Worm (Caenorhabditis elegans) whole organism, late embryonic: ENCODE data around the gene W05B10.6.

Experiments used
- C38D4.7 ChIP-seq: fragments of 200-800 bp; sonication (Bioruptor generic); optimal IDR thresholded peaks from 2 replicates; lab custom pipeline; 2018; ENCODE audit warnings: mild to moderate bottlenecking, missing genetic modification characterization, moderate library complexity, missing compliant biosample characterization
- F13H6.1 ChIP-seq: sonication (generic microtip); optimal IDR thresholded peaks from 2 replicates; lab custom pipeline; 2016; ENCODE audit warnings: missing genetic modification characterization, missing compliant biosample characterization
- T23F11.4 ChIP-seq: fragments of 200-800 bp; sonication (Bioruptor generic); optimal IDR thresholded peaks from 2 replicates; lab custom pipeline; 2018; ENCODE audit warnings: mild to moderate bottlenecking, missing genetic modification characterization, missing compliant biosample characterization
- Y22D7AL.16 ChIP-seq: sonication (generic microtip); optimal IDR thresholded peaks from 2 replicates; lab custom pipeline; 2016; ENCODE audit warnings: missing genetic modification characterization, missing compliant biosample characterization
- ceh-18 ChIP-seq: sonication (generic microtip); optimal IDR thresholded peaks from 2 replicates; lab custom pipeline; 2016; ENCODE audit warnings: missing genetic modification characterization, missing compliant biosample characterization
- ceh-19 ChIP-seq: fragments of 200-800 bp; sonication (Bioruptor generic); optimal IDR thresholded peaks from 2 replicates; lab custom pipeline; 2018; ENCODE audit warnings: mild to moderate bottlenecking, missing genetic modification characterization, missing compliant biosample characterization
- ceh-2 ChIP-seq: sonication (generic microtip); optimal IDR thresholded peaks from 2 replicates; lab custom pipeline; 2016; ENCODE audit warnings: missing genotype, missing genetic modification characterization, missing compliant biosample characterization
- ceh-31 ChIP-seq: sonication (generic microtip); optimal IDR thresholded peaks from 2 replicates; lab custom pipeline; 2016; ENCODE audit warnings: missing genetic modification characterization, missing compliant biosample characterization
- ceh-34 ChIP-seq: sonication (generic microtip); optimal IDR thresholded peaks from 2 replicates; lab custom pipeline; 2016; ENCODE audit warnings: mild to moderate bottlenecking, missing genetic modification characterization, missing compliant biosample characterization
- che-1 ChIP-seq: sonication (generic microtip); optimal IDR thresholded peaks from 2 replicates; lab custom pipeline; 2016; ENCODE audit warnings: mild to moderate bottlenecking, missing genetic modification characterization, missing compliant biosample characterization
- eyg-1 ChIP-seq: sonication (generic microtip); optimal IDR thresholded peaks from 2 replicates; lab custom pipeline; 2016; ENCODE audit warnings: missing genotype, missing genetic modification characterization, missing compliant biosample characterization
- fkh-10 ChIP-seq: fragments of 150-350 bp; optimal IDR thresholded peaks from 2 replicates; lab custom pipeline; 2014; ENCODE audit warnings: missing biosample characterization, missing genetic modification reagents, missing genetic modification characterization
- hlh-8 ChIP-seq: sonication (generic microtip); optimal IDR thresholded peaks from 2 replicates; lab custom pipeline; 2016; ENCODE audit warnings: missing genotype, missing genetic modification characterization, missing compliant biosample characterization
- madf-2 ChIP-seq: sonication (generic microtip); optimal IDR thresholded peaks from 2 replicates; lab custom pipeline; 2017; ENCODE audit warnings: missing genetic modification characterization, missing compliant biosample characterization
- nhr-11 ChIP-seq: fragments of 150-350 bp; optimal IDR thresholded peaks from 2 replicates; lab custom pipeline; 2014; ENCODE audit warnings: missing biosample characterization, missing genetic modification characterization
- npax-4 ChIP-seq: sonication (generic microtip); optimal IDR thresholded peaks from 2 replicates; lab custom pipeline; 2016; ENCODE audit warnings: missing genetic modification characterization, missing compliant biosample characterization
- odd-2 ChIP-seq: sonication (generic microtip); optimal IDR thresholded peaks from 2 replicates; lab custom pipeline; 2017; ENCODE audit warnings: antibody characterized with exemption, mild to moderate bottlenecking, missing genetic modification characterization, missing compliant biosample characterization
- pag-3 ChIP-seq: sonication (generic microtip); optimal IDR thresholded peaks from 2 replicates; lab custom pipeline; 2016; ENCODE audit warnings: missing compliant biosample characterization, missing genetic modification characterization, borderline replicate concordance
- pat-9 ChIP-seq: fragments of 200-800 bp; sonication (Bioruptor generic); optimal IDR thresholded peaks from 2 replicates; lab custom pipeline; 2018; ENCODE audit warnings: mild to moderate bottlenecking, missing genetic modification characterization, moderate library complexity, missing compliant biosample characterization
- pha-2 ChIP-seq: sonication (generic microtip); optimal IDR thresholded peaks from 2 replicates; lab custom pipeline; 2017; ENCODE audit warnings: mild to moderate bottlenecking, missing genetic modification characterization, missing compliant biosample characterization
- pros-1 ChIP-seq: fragments of 150-350 bp; optimal IDR thresholded peaks from 2 replicates; lab custom pipeline; 2014; ENCODE audit warnings: missing biosample characterization, missing genetic modification reagents, missing genetic modification characterization
- rnt-1 ChIP-seq: sonication (generic microtip); optimal IDR thresholded peaks from 2 replicates; lab custom pipeline; 2016; ENCODE audit warnings: missing genetic modification characterization, missing compliant biosample characterization
- sdc-2 ChIP-seq: sonication (generic microtip); optimal IDR thresholded peaks from 2 replicates; lab custom pipeline; 2016; ENCODE audit warnings: missing genotype, missing genetic modification characterization, missing compliant biosample characterization
- sox-2 ChIP-seq: fragments of 200-800 bp; sonication (Bioruptor generic); IDR thresholded peaks from 2 replicates; pipeline ENCODE4 v1.3.6; 2022; ENCODE audit warnings: missing genetic modification reagents, missing genetic modification characterization, missing compliant biosample characterization
- sox-4 ChIP-seq: sonication (generic microtip); optimal IDR thresholded peaks from 2 replicates; lab custom pipeline; 2017; ENCODE audit warnings: mild to moderate bottlenecking, missing genetic modification characterization, inconsistent platforms, missing compliant biosample characterization
- tbx-2 ChIP-seq: sonication (generic microtip); optimal IDR thresholded peaks from 2 replicates; lab custom pipeline; 2016; ENCODE audit warnings: missing genetic modification characterization, missing compliant biosample characterization
- unc-42 ChIP-seq: sonication (generic microtip); optimal IDR thresholded peaks from 2 replicates; lab custom pipeline; 2016; ENCODE audit warnings: missing genotype, missing genetic modification characterization, missing compliant biosample characterization

W05B10.6 gene

ce11 chrV:12609526-12609925 is 48.5 kb downstream of the W05B10.6 start, which contains the start of gene ZC116.1:
ZC116.1 (plus strand) TSS chrV:12609826.
- TF ChIP-seq Y22D7AL.16 (tag; lab: Kevin White, UChicago) (no peak), pha-2 (tag; lab: Kevin White, UChicago) (no peak), odd-2 (tag; lab: Kevin White, UChicago) (no peak), sox-2 (GFP tag; lab: Robert Waterston, UW) (no peak), sdc-2 (no peak), ceh-31 (tag; lab: Kevin White, UChicago) (no peak), unc-42 (tag; lab: Kevin White, UChicago) (no peak), fkh-10 (GFP tag; lab: Kevin White, UChicago) (no peak), sox-4 (tag; lab: Kevin White, UChicago) (no peak), eyg-1 (no peak), ceh-19 (no peak), pat-9 (tag; lab: Kevin White, UChicago) (no peak), npax-4 (tag; lab: Kevin White, UChicago) (no peak), ceh-2 (no peak), hlh-8 (tag; lab: Kevin White, UChicago) (no peak), tbx-2 (tag; lab: Kevin White, UChicago) (no peak), nhr-11 (tag; lab: Kevin White, UChicago) (no peak), rnt-1 (tag; lab: Kevin White, UChicago) (no peak)

- TF ChIP-seq npax-4 (tag; lab: Kevin White, UChicago), result no peak
- TF ChIP-seq, all 69 proteins: peak for 0
Observed at ce11 chrV:12608857-12609256, 49.2 kb downstream of the W05B10.6 start, which contains the start of gene ZC116.5. ZC116.5 (minus strand) TSS chrV:12608957.

ce11 chrV:12607113-12607512 is 50.9 kb downstream of the W05B10.6 start, which contains the start of gene erg-28:
erg-28 (plus strand) TSS chrV:12607413.
- TF ChIP-seq C38D4.7 (GFP tag; lab: Kevin White, UChicago) (no peak), madf-2 (no peak), ceh-31 (tag; lab: Kevin White, UChicago) (no peak), sdc-2 (no peak), sox-2 (GFP tag; lab: Robert Waterston, UW) (no peak), che-1 (tag; lab: Kevin White, UChicago) (no peak), T23F11.4 (GFP tag; lab: Kevin White, UChicago) (no peak), ceh-34 (tag; lab: Kevin White, UChicago) (no peak), pros-1 (tag; lab: Kevin White, UChicago) (no peak), F13H6.1 (tag; lab: Kevin White, UChicago) (no peak), pag-3 (tag; lab: Kevin White, UChicago) (no peak), ceh-18 (tag; lab: Kevin White, UChicago) (no peak), sox-4 (tag; lab: Kevin White, UChicago) (no peak)
